Worm (Caenorhabditis elegans): ENCODE measurements around the gene str-145.

str-145 gene

DNA sequence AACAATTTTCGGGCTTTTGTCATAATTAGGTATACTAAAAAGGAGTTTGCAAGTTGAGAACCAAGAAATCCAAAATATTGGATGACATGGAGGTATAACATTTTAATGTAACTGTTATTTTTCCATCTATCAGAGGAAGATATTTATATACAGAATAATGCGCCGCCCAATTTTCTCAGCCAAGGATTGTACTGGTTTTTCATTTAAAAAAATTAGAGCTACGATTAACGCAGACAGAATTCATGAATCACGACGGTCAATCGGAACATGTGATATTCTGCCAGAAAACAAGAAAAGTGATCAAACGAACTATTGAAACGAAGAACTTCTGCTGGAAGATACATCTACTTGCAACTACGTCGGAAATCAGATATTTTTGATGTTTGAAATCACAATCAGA lies at the start of gene str-145:
Gene str-145 (minus strand): TSS at position 101 of the 400 bp plus-strand sequence.
- no peak for TF ChIP-seq unc-62 (GFP tag; optimal IDR thresholded peaks at IDR 0.05)
- no peak for TF ChIP-seq gei-17 (GFP tag; optimal IDR thresholded peaks at IDR 0.05)
- no peak for TF ChIP-seq zfh-2 (GFP tag; conservative IDR thresholded peaks at IDR 0.05)
- no peak for TF ChIP-seq F10E7.11 (tag; optimal IDR thresholded peaks at IDR 0.05)
- TF ChIP-seq sptf-2 (GFP tag; optimal IDR thresholded peaks at IDR 0.05) = no peak
- no peak for TF ChIP-seq mxl-1 (tag; optimal IDR thresholded peaks at IDR 0.05)
- TF ChIP-seq bed-2 (GFP tag; IDR thresholded peaks at IDR 0.05) = no peak
- TF ChIP-seq D2030.7 (GFP tag; IDR thresholded peaks at IDR 0.05) = no peak
- TF ChIP-seq cebp-1 (GFP tag; IDR thresholded peaks at IDR 0.05) = no peak
- TF ChIP-seq cebp-1 (tag; optimal IDR thresholded peaks at IDR 0.05) = no peak
- no peak for TF ChIP-seq nfyb-1 (GFP tag; IDR thresholded peaks at IDR 0.05)
- no peak for TF ChIP-seq F33H1.4 (GFP tag; IDR thresholded peaks at IDR 0.05)
- TF ChIP-seq rcor-1 (GFP tag; IDR thresholded peaks at IDR 0.05) = no peak
- no peak for TF ChIP-seq ztf-6 (GFP tag; IDR thresholded peaks at IDR 0.05)
- no peak for TF ChIP-seq tlf-1 (GFP tag; optimal IDR thresholded peaks at IDR 0.05)
- TF ChIP-seq hmg-1.2 (GFP tag; IDR thresholded peaks at IDR 0.05) = no peak
- no peak for TF ChIP-seq lsl-1 (GFP tag; optimal IDR thresholded peaks at IDR 0.05)

DNA sequence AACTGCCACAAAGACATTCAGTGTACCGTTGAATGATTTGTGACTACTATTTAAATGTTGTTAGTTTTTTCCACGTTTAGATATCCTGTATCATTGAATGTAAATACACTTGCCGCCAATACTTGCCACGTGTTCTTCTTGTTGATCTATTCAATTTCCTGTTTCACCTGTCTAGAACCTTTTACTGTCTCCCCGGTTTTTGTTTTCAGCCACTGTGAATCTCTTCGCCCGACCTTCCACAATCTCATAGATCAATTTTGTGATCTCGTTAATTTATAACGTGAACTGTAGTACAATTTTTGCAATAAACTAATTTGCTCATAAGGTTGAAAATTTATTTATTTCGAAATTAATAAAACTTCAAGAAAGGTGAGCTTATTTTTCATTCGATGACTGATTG lies 47.2 kb upstream of the str-145 start, which contains the start of gene D1014.13:
Gene D1014.13 (plus strand): TSS at position 301 of the 400 bp plus-strand sequence.
- TF ChIP-seq ekl-4 (GFP tag; IDR thresholded peaks at IDR 0.05) (no peak), cebp-1 (GFP tag; IDR thresholded peaks at IDR 0.05) (no peak), cebp-1 (tag; optimal IDR thresholded peaks at IDR 0.05) (no peak), bed-1 (GFP tag; IDR thresholded peaks at IDR 0.05) (no peak), tlf-1 (GFP tag; optimal IDR thresholded peaks at IDR 0.05) (no peak), akir-1 (GFP tag; optimal IDR thresholded peaks at IDR 0.05) (no peak), sptf-2 (GFP tag; optimal IDR thresholded peaks at IDR 0.05) (no peak), B0336.3 (GFP tag; IDR thresholded peaks at IDR 0.05) (no peak), hsf-1 (GFP tag; IDR thresholded peaks at IDR 0.05) (no peak), snpc-1.1 (tag; optimal IDR thresholded peaks at IDR 0.05; ENCODE audit: insufficient read depth) (no peak)

DNA sequence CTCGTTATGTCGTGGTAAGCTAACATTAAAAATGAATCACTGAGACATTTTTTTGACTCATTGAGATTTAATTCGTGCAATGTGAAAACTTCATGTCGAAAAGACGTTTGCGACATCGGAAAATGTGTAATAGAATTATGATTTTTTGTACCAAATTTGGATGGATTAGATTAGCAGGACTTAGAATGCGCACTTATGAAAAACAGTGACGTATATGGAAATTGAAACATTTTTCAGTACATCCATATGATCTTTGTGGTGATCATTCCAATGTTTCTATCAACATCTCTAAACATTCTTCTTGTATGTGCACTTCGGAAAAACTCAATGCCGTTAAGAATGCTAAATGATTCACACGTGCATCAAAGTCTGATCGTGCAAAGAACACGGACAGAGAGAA lies 46.4 kb upstream of the str-145 start:
- TF ChIP-seq ets-4 (GFP tag; optimal IDR thresholded peaks at IDR 0.05) (no peak), ztf-26 (tag; optimal IDR thresholded peaks at IDR 0.05) (no peak), unc-62 (GFP tag; optimal IDR thresholded peaks at IDR 0.05) (no peak), dox-1 (GFP tag; IDR thresholded peaks at IDR 0.05) (no peak), F10E7.11 (tag; optimal IDR thresholded peaks at IDR 0.05) (no peak), bed-2 (GFP tag; IDR thresholded peaks at IDR 0.05) (no peak), aptf-3 (GFP tag; IDR thresholded peaks at IDR 0.05) (no peak), ceh-40 (GFP tag; IDR thresholded peaks at IDR 0.05) (no peak), egl-44 (GFP tag; IDR thresholded peaks at IDR 0.05) (no peak), T26A5.8 (tag; optimal IDR thresholded peaks at IDR 0.05) (no peak), zfh-2 (GFP tag; conservative IDR thresholded peaks at IDR 0.05) (no peak), mel-28 (tag; optimal IDR thresholded peaks at IDR 0.05; ENCODE audit: borderline replicate concordance) (no peak), repo-1 (tag; optimal IDR thresholded peaks at IDR 0.05) (no peak), ztf-25 (GFP tag; IDR thresholded peaks at IDR 0.05) (no peak), D2030.7 (GFP tag; IDR thresholded peaks at IDR 0.05) (no peak), snpc-1.3 (tag; optimal IDR thresholded peaks at IDR 0.05; ENCODE audit: insufficient read depth) (no peak), athp-1 (tag; optimal IDR thresholded peaks at IDR 0.05) (no peak), let-526 (GFP tag; IDR thresholded peaks at IDR 0.05) (no peak)
